Worm (Caenorhabditis elegans) whole organism, L2 larva: ENCODE measurements around the gene K10F12.7.
A peak's percentile ranks its signal among the peaks of the same experiment; 100 is the strongest.

ENCODE experiments used
- C34F6.9 ChIP-seq: fragments of 150-350 bp; optimal IDR thresholded peaks from 2 replicates; lab custom pipeline; 2014; ENCODE audit warnings: missing biosample characterization, missing genetic modification characterization
- F13H6.1 ChIP-seq: sonication (generic microtip); optimal IDR thresholded peaks from 2 replicates; lab custom pipeline; 2016; ENCODE audit warnings: missing genetic modification characterization, missing compliant biosample characterization
- Y55F3AM.14 ChIP-seq: fragments of 200-800 bp; sonication (Bioruptor generic); optimal IDR thresholded peaks from 2 replicates; lab custom pipeline; 2018; ENCODE audit warnings: mild to moderate bottlenecking, missing genetic modification characterization, missing compliant biosample characterization
- alr-1 ChIP-seq: fragments of 150-350 bp; optimal IDR thresholded peaks from 2 replicates; lab custom pipeline; 2014; ENCODE audit warnings: missing biosample characterization, missing genetic modification characterization
- aly-2 ChIP-seq: fragments of 150-350 bp; optimal IDR thresholded peaks from 2 replicates; lab custom pipeline; 2014; ENCODE audit warnings: missing biosample characterization, missing genetic modification characterization
- blmp-1 ChIP-seq: sonication (generic microtip); optimal IDR thresholded peaks from 2 replicates; lab custom pipeline; 2017; ENCODE audit warnings: missing genetic modification characterization, mild to moderate bottlenecking, missing compliant biosample characterization, antibody characterized with exemption, moderate library complexity; ENCODE audit not compliant: insufficient read depth
- ceh-16 ChIP-seq: fragments of 150-350 bp; optimal IDR thresholded peaks from 2 replicates; lab custom pipeline; 2014; ENCODE audit warnings: missing biosample characterization, missing genetic modification characterization
- crh-2 ChIP-seq: sonication (generic microtip); optimal IDR thresholded peaks from 2 replicates; lab custom pipeline; 2017; ENCODE audit warnings: missing biosample characterization, missing genetic modification characterization
- elt-3 ChIP-seq: sonication (generic microtip); optimal IDR thresholded peaks from 2 replicates; lab custom pipeline; 2017; ENCODE audit warnings: missing biosample characterization, missing genetic modification characterization
- fos-1 ChIP-seq: fragments of 150-350 bp; optimal IDR thresholded peaks from 2 replicates; lab custom pipeline; 2014; ENCODE audit warnings: missing biosample characterization, missing genetic modification characterization
- gmeb-1 ChIP-seq: fragments of 150-350 bp; optimal IDR thresholded peaks from 2 replicates; lab custom pipeline; 2014; ENCODE audit warnings: missing biosample characterization, missing genetic modification characterization
- lin-13 ChIP-seq: fragments of 150-350 bp; optimal IDR thresholded peaks from 2 replicates; lab custom pipeline; 2014; ENCODE audit warnings: missing biosample characterization, missing genetic modification reagents, missing genetic modification characterization
- lin-39 ChIP-seq: fragments of 150-350 bp; optimal IDR thresholded peaks from 2 replicates; lab custom pipeline; 2014; ENCODE audit warnings: missing biosample characterization, missing genetic modification reagents, missing genetic modification characterization
- lsy-2 ChIP-seq, 2 experiments: fragments of 150-350 bp in 1 of 2; sonication (generic microtip) in 1 of 2; optimal IDR thresholded peaks; 2 replicates each; lab custom pipeline; 2014 to 2017; ENCODE audit warnings: missing biosample characterization in 2 of 2, missing genetic modification characterization in 2 of 2
- mab-5 ChIP-seq: fragments of 150-350 bp; optimal IDR thresholded peaks from 2 replicates; lab custom pipeline; 2014; ENCODE audit warnings: missing biosample characterization, missing genetic modification characterization
- mbf-1 ChIP-seq: sonication (generic microtip); optimal IDR thresholded peaks from 2 replicates; lab custom pipeline; 2017; ENCODE audit warnings: missing biosample characterization, missing genetic modification characterization
- mdl-1 ChIP-seq, 2 experiments: fragments of 150-350 bp in 1 of 2; sonication (generic microtip) in 1 of 2; optimal IDR thresholded peaks; 2 replicates each; lab custom pipeline; 2017; ENCODE audit warnings: missing biosample characterization in 2 of 2, missing genetic modification characterization in 2 of 2
- nhr-12 ChIP-seq: fragments of 150-350 bp; optimal IDR thresholded peaks from 2 replicates; lab custom pipeline; 2014; ENCODE audit warnings: missing biosample characterization, missing genetic modification characterization
- nhr-129 ChIP-seq: fragments of 150-350 bp; optimal IDR thresholded peaks from 2 replicates; lab custom pipeline; 2014; ENCODE audit warnings: missing biosample characterization, missing genetic modification characterization
- nhr-23 ChIP-seq: fragments of 150-350 bp; optimal IDR thresholded peaks from 2 replicates; lab custom pipeline; 2014; ENCODE audit warnings: missing biosample characterization, missing genetic modification reagents, missing genetic modification characterization
- nhr-237 ChIP-seq: fragments of 150-350 bp; optimal IDR thresholded peaks from 2 replicates; lab custom pipeline; 2014; ENCODE audit warnings: missing biosample characterization, missing genetic modification characterization
- nhr-25 ChIP-seq: fragments of 150-350 bp; sonication (generic microtip); optimal IDR thresholded peaks from 3 replicates; lab custom pipeline; 2014; ENCODE audit warnings: missing biosample characterization, missing genetic modification characterization
- nhr-77 ChIP-seq: fragments of 150-350 bp; optimal IDR thresholded peaks from 2 replicates; lab custom pipeline; 2014; ENCODE audit warnings: missing biosample characterization, missing genetic modification characterization
- sem-4 ChIP-seq: fragments of 150-350 bp; optimal IDR thresholded peaks from 2 replicates; lab custom pipeline; 2014; ENCODE audit warnings: missing biosample characterization, missing genetic modification reagents, missing genetic modification characterization
- skn-1 ChIP-seq: sonication (generic microtip); optimal IDR thresholded peaks from 2 replicates; lab custom pipeline; 2017; ENCODE audit warnings: missing biosample characterization, missing genetic modification characterization
- sma-3 ChIP-seq: sonication (generic microtip); optimal IDR thresholded peaks from 2 replicates; lab custom pipeline; 2016; ENCODE audit warnings: missing genetic modification reagents, missing genetic modification characterization, missing compliant biosample characterization
- unc-55 ChIP-seq: fragments of 150-350 bp; sonication (generic microtip); optimal IDR thresholded peaks from 3 replicates; lab custom pipeline; 2014; ENCODE audit warnings: missing biosample characterization, missing genetic modification reagents, missing genetic modification characterization
- ztf-4 ChIP-seq: fragments of 150-350 bp; optimal IDR thresholded peaks from 2 replicates; lab custom pipeline; 2014; ENCODE audit warnings: missing biosample characterization, missing genetic modification characterization

Gene K10F12.7

DNA sequence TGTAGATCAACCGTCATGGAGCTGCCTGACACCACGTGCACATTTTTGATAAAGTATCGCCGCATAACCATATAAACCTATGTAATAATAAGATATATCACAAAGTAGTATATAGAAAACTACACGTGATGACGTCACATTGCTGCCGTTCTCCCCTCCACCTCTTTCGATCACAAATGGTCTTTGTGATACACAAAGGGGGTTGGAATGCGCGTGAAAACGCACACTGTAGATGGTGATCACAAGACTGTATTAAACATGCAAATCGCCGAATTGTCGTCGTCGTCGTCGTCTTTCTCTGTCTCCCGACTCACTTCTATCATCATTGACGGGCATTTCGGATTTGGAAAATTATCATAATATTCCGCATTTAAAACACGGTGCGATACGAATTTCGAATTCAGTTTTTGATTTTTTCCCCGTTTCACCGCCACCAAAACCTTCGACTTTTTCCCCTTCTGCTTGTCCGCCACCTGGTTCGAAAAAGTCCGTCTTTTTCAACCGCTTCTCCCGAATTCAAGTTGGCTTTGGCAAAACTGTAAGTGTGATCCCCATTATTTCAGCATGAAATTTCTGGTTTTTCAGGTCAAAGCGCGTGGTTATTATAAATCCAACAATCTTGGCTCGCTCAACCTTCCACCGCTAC is 19.9 kb upstream of the K10F12.7 start, which contains the start of the genes Y55B1BL.1 and Y55B1BL.2:
Gene Y55B1BL.1 (plus strand): TSS at position 217 of the 646 bp plus-strand sequence.
Gene Y55B1BL.2 (plus strand): TSS at position 596 of the 646 bp plus-strand sequence.
- TF ChIP-seq ceh-16: no peak
- TF ChIP-seq nhr-129 (tag; lab: Kevin White, UChicago): peak; percentile 19
- TF ChIP-seq nhr-25 (tag; lab: Kevin White, UChicago): peak; percentile 40
- TF ChIP-seq, all 48 proteins: peak for 2

DNA sequence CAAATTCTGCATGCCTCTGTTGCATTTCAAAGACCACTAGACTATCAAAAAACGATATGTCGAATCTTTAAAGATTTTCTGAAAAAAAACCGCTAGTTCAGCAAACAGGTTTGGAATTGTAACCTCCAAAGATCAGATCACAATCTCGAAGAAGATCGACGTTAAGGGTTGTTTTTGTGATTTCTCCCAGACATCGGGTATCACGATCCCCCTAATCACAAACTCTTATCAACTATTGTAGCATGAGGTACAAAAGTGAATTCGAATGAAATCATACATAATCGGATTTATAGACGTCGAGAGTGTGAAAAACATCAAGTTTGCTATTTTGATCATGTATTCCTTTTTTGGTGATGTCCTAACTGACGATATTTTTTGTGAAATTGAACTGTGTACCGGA is 18.5 kb upstream of the K10F12.7 start:
- TF ChIP-seq lin-13 (GFP tag; lab: Kevin White, UChicago) (no peak), elt-3 (tag; lab: Kevin White, UChicago) (no peak), ceh-16 (no peak), C34F6.9 (tag; lab: Kevin White, UChicago) (no peak), skn-1 (tag; lab: Kevin White, UChicago) (no peak), Y55F3AM.14 (GFP tag; lab: Kevin White, UChicago) (no peak), lin-39 (tag; lab: Kevin White, UChicago) (no peak), nhr-12 (tag; lab: Kevin White, UChicago) (no peak), alr-1 (tag; lab: Kevin White, UChicago) (no peak), gmeb-1 (tag; lab: Kevin White, UChicago) (no peak), mab-5 (no peak), blmp-1 (tag; lab: Kevin White, UChicago) (no peak)

DNA sequence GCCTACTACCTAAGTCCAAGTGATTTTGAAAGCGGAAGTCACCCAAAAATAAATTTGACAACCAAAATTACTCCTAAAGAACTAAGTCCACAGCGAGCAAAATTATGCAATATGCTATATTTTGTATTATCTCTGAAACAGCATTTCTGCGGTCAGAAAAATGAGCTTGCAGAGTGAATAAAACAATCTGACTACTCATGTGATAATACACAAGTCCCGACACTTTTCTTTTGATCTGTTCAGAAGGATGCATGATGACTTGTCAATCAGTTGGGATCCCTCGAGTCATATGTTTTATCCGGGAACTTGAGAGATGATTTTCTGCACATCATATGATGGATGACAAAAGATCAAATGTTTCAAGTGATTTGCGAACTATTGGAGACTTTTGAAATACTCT is 2.7 kb upstream of the K10F12.7 start:
- TF ChIP-seq gmeb-1 (tag; lab: Kevin White, UChicago) (no peak), skn-1 (tag; lab: Kevin White, UChicago) (no peak), sma-3 (GFP tag; lab: Kevin White, UChicago) (no peak), nhr-129 (tag; lab: Kevin White, UChicago) (peak; percentile 32)

DNA sequence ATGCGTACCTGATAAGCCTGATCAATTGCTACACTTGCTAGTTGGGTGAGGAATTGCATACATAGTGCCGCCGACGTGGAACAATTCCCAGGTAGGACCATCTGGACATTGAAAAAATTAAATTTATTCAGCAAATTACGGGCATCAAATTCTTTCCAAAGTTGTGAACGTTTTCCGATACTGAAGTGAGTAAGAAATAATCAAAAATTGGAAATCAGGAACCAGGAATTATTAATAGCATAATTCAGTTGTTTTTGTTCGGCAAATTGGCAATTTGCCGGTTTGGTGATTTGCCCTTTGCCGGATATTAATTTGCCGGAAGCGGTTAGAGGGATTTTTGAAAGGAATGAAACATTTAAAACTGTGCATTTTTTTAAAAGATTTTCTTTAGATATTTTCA is 1.2 kb downstream of the K10F12.7 start, which contains the start of gene gsto-3:
Gene gsto-3 (minus strand): TSS at position 101 of the 400 bp plus-strand sequence.
- TF ChIP-seq nhr-12 (tag; lab: Kevin White, UChicago) (no peak), lin-13 (GFP tag; lab: Kevin White, UChicago) (no peak), lin-39 (tag; lab: Kevin White, UChicago) (no peak), mdl-1 (tag; optimal IDR thresholded peaks at IDR 0.05; lab: Kevin White, UChicago) (no peak), nhr-77 (tag; lab: Kevin White, UChicago) (no peak), sem-4 (tag; lab: Kevin White, UChicago) (no peak), unc-55 (no peak), lsy-2 (tag; optimal IDR thresholded peaks at IDR 0.05; lab: Kevin White, UChicago) (no peak), alr-1 (tag; lab: Kevin White, UChicago) (no peak), fos-1 (tag; lab: Kevin White, UChicago) (no peak), ztf-4 (no peak), aly-2 (tag; lab: Kevin White, UChicago) (no peak), mbf-1 (tag; lab: Kevin White, UChicago) (no peak), elt-3 (tag; lab: Kevin White, UChicago) (no peak), nhr-23 (tag; lab: Kevin White, UChicago) (no peak), F13H6.1 (no peak), Y55F3AM.14 (GFP tag; lab: Kevin White, UChicago) (no peak), crh-2 (tag; lab: Kevin White, UChicago) (no peak)
- TF ChIP-seq, all 48 proteins: peak for 0

DNA sequence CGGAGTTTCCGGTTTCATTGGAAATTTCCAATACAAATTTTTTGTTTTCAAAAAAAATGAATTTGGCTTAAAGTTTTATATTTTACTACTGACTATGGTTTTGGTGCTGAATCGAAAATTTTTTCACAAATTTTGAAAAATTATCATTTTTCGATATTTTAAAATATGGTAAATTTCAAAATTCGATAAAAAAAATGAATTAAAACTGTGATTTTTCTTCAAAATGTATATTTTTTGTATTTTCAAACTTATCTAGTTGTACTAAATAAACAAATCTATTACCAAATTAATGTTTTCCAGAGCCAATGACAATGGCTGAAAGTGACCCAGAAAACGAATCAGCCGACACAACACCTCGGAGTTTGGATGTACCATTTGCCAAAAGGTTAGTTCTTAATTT is 16.7 kb downstream of the K10F12.7 start, which contains the start of gene pll-1:
Gene pll-1 (plus strand): TSS at position 301 of the 400 bp plus-strand sequence.
- TF ChIP-seq nhr-237 (no peak), ceh-16 (no peak)

DNA sequence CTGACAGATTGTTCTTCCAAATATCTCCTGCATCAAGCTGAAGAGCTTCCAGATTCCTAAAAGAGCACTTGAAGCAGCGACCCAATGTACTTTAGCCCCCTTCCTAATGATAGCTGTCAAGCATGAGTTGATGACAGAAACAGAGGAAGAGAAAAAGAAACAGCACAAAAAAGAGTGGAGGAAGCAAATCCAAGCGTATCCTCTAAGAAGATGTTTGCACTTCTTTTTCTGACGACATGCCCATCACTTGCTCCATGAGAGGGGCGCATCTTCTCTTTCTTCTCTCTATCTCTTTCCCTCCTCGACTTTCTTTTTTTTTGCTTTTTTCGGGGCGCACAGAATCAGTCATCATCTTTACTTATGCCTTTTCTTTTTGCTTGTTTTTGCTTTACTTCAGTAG is 22.1 kb downstream of the K10F12.7 start:
- peak in 1 of 2 experiments; percentile 4 for TF ChIP-seq lsy-2 (tag; optimal IDR thresholded peaks at IDR 0.05; lab: Kevin White, UChicago)
- peak; percentile 28 for TF ChIP-seq C34F6.9 (tag; lab: Kevin White, UChicago)
- peak; percentile 29 for TF ChIP-seq unc-55
- TF ChIP-seq nhr-129 (tag; lab: Kevin White, UChicago): peak; percentile 39
- TF ChIP-seq Y55F3AM.14 (GFP tag; lab: Kevin White, UChicago): no peak
